Worm (Caenorhabditis elegans) whole organism, L4/young adult: ENCODE results near the gene F41C3.11.

ENCODE experiments used
- W03F9.2 ChIP-seq: fragments of 150-350 bp; optimal IDR thresholded peaks from 2 replicates; lab custom pipeline; 2014; ENCODE audit warnings: missing biosample characterization, missing genetic modification characterization
- him-1 ChIP-seq: sonication (generic microtip); optimal IDR thresholded peaks from 2 replicates; lab custom pipeline; 2016; ENCODE audit warnings: missing genotype, missing genetic modification reagents, missing genetic modification characterization, missing compliant biosample characterization

ce11 chrII:4756751-4757150 is 23.0 kb upstream of the F41C3.11 start, which contains the start of gene C27D9.2:
- TF ChIP-seq him-1 (no peak), W03F9.2 (tag; lab: Kevin White, UChicago) (no peak)
